Fruit fly (Drosophila melanogaster) whole organism, embryonic: ENCODE measurements around the gene NimB4.

Experiments
- BtbVII ChIP-seq: fragments of 200-800 bp; sonication (Bioruptor generic); optimal IDR thresholded peaks from 3 replicates; lab custom pipeline; 2017; ENCODE audit warnings: missing biosample characterization, mild to moderate bottlenecking, missing genetic modification characterization
- CG11093 ChIP-seq: fragments of 200-800 bp; sonication (Bioruptor generic); IDR thresholded peaks from 3 replicates; pipeline ENCODE4 v1.3.6; 2022; ENCODE audit warnings: missing biosample characterization, missing genetic modification characterization
- CG11456 ChIP-seq: fragments of 200-800 bp; sonication (Bioruptor generic); IDR thresholded peaks from 3 replicates; pipeline ENCODE4 v1.3.6; 2022; ENCODE audit warnings: missing biosample characterization, missing genetic modification characterization
- CG11560 ChIP-seq: fragments of 200-800 bp; sonication (Bioruptor generic); IDR thresholded peaks from 3 replicates; pipeline ENCODE4 v1.3.6; 2022; ENCODE audit warnings: missing biosample characterization, missing genetic modification characterization
- CG12071 ChIP-seq: fragments of 200-800 bp; sonication (Bioruptor generic); optimal IDR thresholded peaks from 3 replicates; lab custom pipeline; 2018; ENCODE audit warnings: missing biosample characterization, mild to moderate bottlenecking, missing genetic modification characterization
- CG12769 ChIP-seq: fragments of 200-800 bp; sonication (Bioruptor generic); optimal IDR thresholded peaks from 2 replicates; lab custom pipeline; 2019; ENCODE audit warnings: missing biosample characterization, mild to moderate bottlenecking, missing genetic modification characterization, moderate library complexity
- CG13775 ChIP-seq: fragments of 200-800 bp; sonication (Bioruptor generic); optimal IDR thresholded peaks from 3 replicates; lab custom pipeline; 2017; ENCODE audit warnings: missing biosample characterization, mild to moderate bottlenecking, missing genetic modification characterization
- CG15479 ChIP-seq: fragments of 200-800 bp; sonication (Bioruptor generic); optimal IDR thresholded peaks from 3 replicates; lab custom pipeline; 2019; ENCODE audit warnings: missing biosample characterization, mild to moderate bottlenecking, missing genetic modification characterization, moderate library complexity
- CG15514 ChIP-seq: fragments of 200-800 bp; sonication (Bioruptor generic); optimal IDR thresholded peaks from 3 replicates; lab custom pipeline; 2017; ENCODE audit warnings: missing biosample characterization, missing genetic modification characterization, mild to moderate bottlenecking, moderate library complexity, missing genetic modification reagents
- CG1602 ChIP-seq: fragments of 200-800 bp; sonication (Bioruptor generic); optimal IDR thresholded peaks from 3 replicates; lab custom pipeline; 2016; ENCODE audit warnings: missing biosample characterization, missing genetic modification characterization
- CG1603 ChIP-seq: fragments of 200-800 bp; sonication (Bioruptor generic); optimal IDR thresholded peaks from 2 replicates; lab custom pipeline; 2019; ENCODE audit warnings: missing biosample characterization, mild to moderate bottlenecking, missing genetic modification characterization, moderate library complexity
- CG18599 ChIP-seq: fragments of 200-800 bp; sonication (Bioruptor generic); optimal IDR thresholded peaks from 3 replicates; lab custom pipeline; 2017; ENCODE audit warnings: missing biosample characterization, missing genetic modification characterization, mild to moderate bottlenecking, moderate library complexity, missing genetic modification reagents
- CG2678 ChIP-seq: fragments of 200-800 bp; sonication (Bioruptor generic); optimal IDR thresholded peaks from 3 replicates; lab custom pipeline; 2019; ENCODE audit warnings: missing biosample characterization, mild to moderate bottlenecking, missing genetic modification characterization, moderate library complexity
- CG34376 ChIP-seq: fragments of 200-800 bp; sonication (Bioruptor generic); optimal IDR thresholded peaks from 2 replicates; lab custom pipeline; 2018; ENCODE audit warnings: missing biosample characterization, mild to moderate bottlenecking, missing genetic modification characterization
- CG42726 ChIP-seq: fragments of 200-800 bp; sonication (Bioruptor generic); IDR thresholded peaks from 2 replicates; pipeline ENCODE4 v1.3.6; 2022; ENCODE audit warnings: missing biosample characterization, missing genetic modification characterization; ENCODE audit not compliant: partially characterized antibody
- CG5180 ChIP-seq: fragments of 200-800 bp; sonication (Bioruptor generic); optimal IDR thresholded peaks from 3 replicates; lab custom pipeline; 2017; ENCODE audit warnings: missing biosample characterization, missing genetic modification characterization, mild to moderate bottlenecking, moderate library complexity, missing genetic modification reagents
- CG6175 ChIP-seq: fragments of 200-800 bp; sonication (Bioruptor generic); IDR thresholded peaks from 3 replicates; pipeline ENCODE4 v1.3.6; 2022; ENCODE audit warnings: missing biosample characterization, missing genetic modification characterization
- CG8478 ChIP-seq: fragments of >200 bp; optimal IDR thresholded peaks from 2 replicates; lab custom pipeline; 2018
- D19A ChIP-seq: fragments of 200-800 bp; optimal IDR thresholded peaks from 3 replicates; lab custom pipeline; 2019; ENCODE audit warnings: missing biosample characterization, mild to moderate bottlenecking, missing genetic modification characterization, moderate library complexity
- D19B ChIP-seq: fragments of 200-800 bp; sonication (Bioruptor generic); optimal IDR thresholded peaks from 2 replicates; lab custom pipeline; 2017; ENCODE audit warnings: missing biosample characterization, mild to moderate bottlenecking, missing genetic modification characterization
- Dbx ChIP-seq: fragments of 200-800 bp; sonication (Bioruptor generic); IDR thresholded peaks from 3 replicates; pipeline ENCODE4 v1.3.6; 2022; ENCODE audit warnings: missing biosample characterization, missing genetic modification characterization
- ERR ChIP-seq: fragments of 200-800 bp; sonication (Bioruptor generic); optimal IDR thresholded peaks from 2 replicates; lab custom pipeline; 2016; ENCODE audit warnings: missing biosample characterization, missing genetic modification characterization
- Fer1 ChIP-seq: fragments of 200-800 bp; sonication (Bioruptor generic); optimal IDR thresholded peaks from 2 replicates; lab custom pipeline; 2017; ENCODE audit warnings: missing biosample characterization, mild to moderate bottlenecking, missing genetic modification characterization
- Fer3 ChIP-seq: fragments of 200-800 bp; sonication (Bioruptor generic); optimal IDR thresholded peaks from 2 replicates; lab custom pipeline; 2018; ENCODE audit warnings: missing biosample characterization, mild to moderate bottlenecking, missing genetic modification characterization, moderate library complexity
- Hmr ChIP-seq: fragments of 200-800 bp; sonication (Bioruptor generic); optimal IDR thresholded peaks from 3 replicates; lab custom pipeline; 2017; ENCODE audit warnings: mild to moderate bottlenecking, missing biosample characterization, missing genetic modification reagents, missing genetic modification characterization
- Hmx ChIP-seq: fragments of 200-800 bp; sonication (Bioruptor generic); optimal IDR thresholded peaks from 2 replicates; lab custom pipeline; 2016; ENCODE audit warnings: missing biosample characterization, missing genetic modification characterization
- Med ChIP-seq: fragments of 200-800 bp; sonication (Bioruptor generic); peaks from one replicate; lab custom pipeline; 2016; ENCODE audit warnings: missing biosample characterization, missing genetic modification characterization, mild to moderate bottlenecking, inconsistent platforms, moderate library complexity
- NFAT ChIP-seq: fragments of 200-800 bp; sonication (Bioruptor generic); IDR thresholded peaks from 2 replicates; pipeline ENCODE4 v1.3.6; 2022; ENCODE audit warnings: missing biosample characterization, missing genetic modification characterization
- Sox102F ChIP-seq: fragments of 200-800 bp; sonication (Bioruptor generic); optimal IDR thresholded peaks from 2 replicates; lab custom pipeline; 2018; ENCODE audit warnings: missing biosample characterization, mild to moderate bottlenecking, missing genetic modification characterization, moderate library complexity
- al ChIP-seq: fragments of 200-800 bp; sonication (Bioruptor generic); IDR thresholded peaks from 2 replicates; pipeline ENCODE4 v1.3.6; 2022; ENCODE audit warnings: missing biosample characterization, missing genetic modification characterization
- ase ChIP-seq: fragments of 200-800 bp; sonication (Bioruptor generic); IDR thresholded peaks from 3 replicates; pipeline ENCODE4 v1.3.6; 2022; ENCODE audit warnings: missing biosample characterization, missing genetic modification characterization
- bowl ChIP-seq: fragments of 200-800 bp; sonication (Bioruptor generic); IDR thresholded peaks from 2 replicates; pipeline ENCODE4 v1.3.6; 2022; ENCODE audit warnings: missing biosample characterization, missing genetic modification characterization
- chinmo ChIP-seq: fragments of 200-800 bp; sonication (Bioruptor generic); IDR thresholded peaks from 4 replicates; pipeline ENCODE4 v1.3.6; 2022; ENCODE audit warnings: missing biosample characterization, missing genetic modification characterization; ENCODE audit not compliant: partially characterized antibody
- crol ChIP-seq: fragments of 200-800 bp; sonication (Bioruptor generic); IDR thresholded peaks from 2 replicates; pipeline ENCODE4 v1.3.6; 2022; ENCODE audit warnings: missing biosample characterization, missing genetic modification characterization
- crp ChIP-seq, 2 experiments: fragments of 200-800 bp; sonication (Bioruptor generic); optimal IDR thresholded peaks; 2 replicates in 1 of 2; 3 replicates in 1 of 2; lab custom pipeline; 2017; ENCODE audit warnings: missing biosample characterization in 2 of 2, missing genetic modification characterization in 2 of 2, mild to moderate bottlenecking in 1 of 2, moderate library complexity in 1 of 2
- dpn ChIP-seq, 2 experiments: fragments of 200-800 bp; sonication (Bioruptor generic); optimal IDR thresholded peaks; 3 replicates each; lab custom pipeline; 2016; ENCODE audit warnings: missing biosample characterization in 2 of 2, missing genetic modification characterization in 2 of 2
- emc ChIP-seq: fragments of 200-800 bp; sonication (Bioruptor generic); optimal IDR thresholded peaks from 2 replicates; lab custom pipeline; 2016; ENCODE audit warnings: missing biosample characterization, missing genetic modification characterization
- gro ChIP-seq: fragments of 200-800 bp; sonication (Bioruptor generic); optimal IDR thresholded peaks from 2 replicates; lab custom pipeline; 2016; ENCODE audit warnings: missing biosample characterization, missing genetic modification characterization
- ham ChIP-seq: fragments of 200-800 bp; sonication (Bioruptor generic); IDR thresholded peaks from 2 replicates; pipeline ENCODE4 v1.3.6; 2022; ENCODE audit warnings: missing biosample characterization, missing genetic modification characterization
- hb ChIP-seq: fragments of 200-800 bp; sonication (Bioruptor generic); IDR thresholded peaks from 3 replicates; pipeline ENCODE4 v1.3.6; 2022; ENCODE audit warnings: missing biosample characterization, missing genetic modification characterization; ENCODE audit not compliant: partially characterized antibody
- knrl ChIP-seq: fragments of 200-800 bp; sonication (Bioruptor generic); IDR thresholded peaks from 3 replicates; pipeline ENCODE4 v1.3.6; 2022; ENCODE audit warnings: missing biosample characterization, missing genetic modification characterization; ENCODE audit not compliant: partially characterized antibody
- lilli ChIP-seq: fragments of 200-800 bp; sonication (Bioruptor generic); optimal IDR thresholded peaks from 3 replicates; lab custom pipeline; 2016; ENCODE audit warnings: missing biosample characterization, missing genetic modification characterization
- pita ChIP-seq: fragments of 200-800 bp; sonication (Bioruptor generic); optimal IDR thresholded peaks from 2 replicates; lab custom pipeline; 2017; ENCODE audit warnings: missing biosample characterization, mild to moderate bottlenecking, missing genetic modification characterization
- pzg ChIP-seq: fragments of 200-800 bp; sonication (Bioruptor generic); optimal IDR thresholded peaks from 3 replicates; lab custom pipeline; 2018; ENCODE audit warnings: missing biosample characterization, mild to moderate bottlenecking, missing genetic modification characterization, moderate library complexity
- rib ChIP-seq: fragments of 200-800 bp; sonication (Bioruptor generic); IDR thresholded peaks from 2 replicates; pipeline ENCODE4 v1.3.6; 2022; ENCODE audit warnings: missing biosample characterization, missing genetic modification characterization
- ro ChIP-seq: fragments of 200-800 bp; sonication (Bioruptor generic); IDR thresholded peaks from 2 replicates; pipeline ENCODE4 v1.3.6; 2022; ENCODE audit warnings: missing biosample characterization, missing genetic modification characterization
- so ChIP-seq: fragments of 200-800 bp; sonication (Bioruptor generic); IDR thresholded peaks from 3 replicates; pipeline ENCODE4 v1.3.6; 2022; ENCODE audit warnings: missing biosample characterization, missing genetic modification characterization
- sug ChIP-seq: fragments of 200-800 bp; optimal IDR thresholded peaks from 2 replicates; lab custom pipeline; 2019; ENCODE audit warnings: missing biosample characterization, mild to moderate bottlenecking, missing genetic modification characterization, moderate library complexity
- tll ChIP-seq, 2 experiments: fragments of 200-800 bp in 1 of 2; fragments of >200 bp in 1 of 2; sonication (Bioruptor generic) in 1 of 2; optimal IDR thresholded peaks; 2 replicates each; lab custom pipeline; 2017 to 2019; ENCODE audit warnings: missing biosample characterization in 2 of 2, missing genetic modification characterization in 2 of 2, mild to moderate bottlenecking in 1 of 2, moderate library complexity in 1 of 2
- ttk ChIP-seq: fragments of 200-800 bp; sonication (Bioruptor generic); IDR thresholded peaks from 2 replicates; pipeline ENCODE4 v2.1.2; 2022; ENCODE audit warnings: missing biosample characterization, missing genetic modification characterization

NimB4 gene

DNA sequence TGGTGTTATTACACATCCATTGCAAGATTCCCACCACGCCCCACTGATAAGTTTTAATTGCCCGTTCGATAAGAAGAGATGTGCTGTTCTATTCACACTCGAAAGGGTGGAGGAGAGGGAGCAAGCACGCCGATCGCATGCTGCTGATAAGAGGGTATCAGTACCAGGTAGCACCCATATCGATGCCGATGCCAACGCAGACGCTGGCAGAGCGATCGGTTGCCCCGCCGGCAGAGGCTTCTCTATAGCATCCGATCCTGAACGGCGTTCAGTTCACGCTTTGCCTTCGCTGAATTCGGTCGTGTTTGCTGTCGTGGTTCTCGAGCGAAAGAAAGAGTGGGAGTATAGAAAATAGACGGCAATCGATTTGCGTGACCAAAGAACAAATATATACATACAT, 43.7 kb upstream of the NimB4 start (continued):
- TF ChIP-seq tll (GFP tag; optimal IDR thresholded peaks at IDR 0.05; lab: Kevin White, UChicago) (no peak), Fer3 (tag; lab: Kevin White, UChicago) (peak; percentile 14), D19A (tag; lab: Kevin White, UChicago) (no peak), CG15479 (GFP tag; lab: Kevin White, UChicago) (peak; percentile 89), CG18599 (GFP tag; lab: Kevin White, UChicago) (peak; percentile 49), al (GFP tag; lab: Robert Waterston, UW) (0 out of 2 replicates have a peak, but pooled peaks have one; percentile 21), so (GFP tag; lab: Robert Waterston, UW) (peak; percentile 57; the same call in 1 of the 3 replicates), CG1602 (GFP tag; lab: Kevin White, UChicago) (no peak), ase (GFP tag; lab: Robert Waterston, UW) (no peak), CG8478 (no peak), gro (peak; percentile 24), pzg (GFP tag; lab: Kevin White, UChicago) (no peak), BtbVII (GFP tag; lab: Kevin White, UChicago) (no peak), rib (peak; percentile 52; the same call in 1 of the 2 replicates), hb (no peak), Med (GFP tag; lab: Kevin White, UChicago) (peak; percentile 62), ttk (GFP tag; lab: Robert Waterston, UW) (no peak), Hmr (GFP tag; lab: Kevin White, UChicago) (peak; percentile 34), NFAT (GFP tag; lab: Robert Waterston, UW) (no peak), ERR (GFP tag; lab: Kevin White, UChicago) (peak; percentile 19), Sox102F (GFP tag; lab: Kevin White, UChicago) (no peak), CG2678 (tag; lab: Kevin White, UChicago) (peak; percentile 14), crp (GFP tag; optimal IDR thresholded peaks at IDR 0.05; lab: Kevin White, UChicago) (no peak), CG34376 (peak; percentile 95), Fer1 (peak; percentile 12), Hmx (no peak), emc (GFP tag; lab: Kevin White, UChicago) (no peak), pita (no peak), CG12769 (tag; lab: Kevin White, UChicago) (peak; percentile 78), sug (tag; lab: Kevin White, UChicago) (peak; percentile 91), D19B (peak; percentile 18), CG6175 (GFP tag; lab: Robert Waterston, UW) (peak; percentile 55; the same call in 1 of the 3 replicates), Dbx (GFP tag; lab: Robert Waterston, UW) (0 out of 3 replicates have a peak, but pooled peaks have one; percentile 42), CG42726 (GFP tag; lab: Robert Waterston, UW) (no peak), crol (GFP tag; lab: Robert Waterston, UW) (no peak), CG13775 (GFP tag; lab: Kevin White, UChicago) (no peak), CG15514 (GFP tag; lab: Kevin White, UChicago) (no peak), knrl (GFP tag; lab: Robert Waterston, UW) (no peak), chinmo (GFP tag; lab: Robert Waterston, UW) (0 out of 4 replicates have a peak, but pooled peaks have one; percentile 66), CG5180 (peak; percentile 23), CG11093 (GFP tag; lab: Robert Waterston, UW) (0 out of 3 replicates have a peak, but pooled peaks have one; percentile 20), CG12071 (peak; percentile 5), bowl (no peak), ro (GFP tag; lab: Robert Waterston, UW) (no peak), ham (GFP tag; lab: Robert Waterston, UW) (no peak), CG1603 (no peak), dpn (GFP tag; optimal IDR thresholded peaks at IDR 0.05; lab: Kevin White, UChicago) (no peak), CG11456 (GFP tag; lab: Robert Waterston, UW) (0 out of 3 replicates have a peak, but pooled peaks have one; percentile 53), CG11560 (tag; lab: Robert Waterston, UW) (no peak), lilli (GFP tag; lab: Kevin White, UChicago) (peak; percentile 27)
